Worm (Caenorhabditis elegans) whole organism, L1 larva: ENCODE results near the gene lin-3.

Source experiments
- C04F5.9 ChIP-seq: sonication (generic microtip); optimal IDR thresholded peaks from 2 replicates; lab custom pipeline; 2016; ENCODE audit warnings: missing genetic modification characterization, missing compliant biosample characterization
- C16A3.4 ChIP-seq: fragments of 150-350 bp; optimal IDR thresholded peaks from 2 replicates; lab custom pipeline; 2014; ENCODE audit warnings: missing biosample characterization, missing genetic modification characterization
- C34B4.2 ChIP-seq: sonication (generic microtip); optimal IDR thresholded peaks from 2 replicates; lab custom pipeline; 2017; ENCODE audit warnings: mild to moderate bottlenecking, missing genetic modification characterization, missing compliant biosample characterization
- aly-2 ChIP-seq: fragments of 150-350 bp; optimal IDR thresholded peaks from 2 replicates; lab custom pipeline; 2014; ENCODE audit warnings: missing biosample characterization, missing genetic modification characterization
- ama-1 ChIP-seq: fragments of 150-350 bp; optimal IDR thresholded peaks from 2 replicates; lab custom pipeline; 2014
- ceh-82 ChIP-seq, 3 experiments: fragments of 150-350 bp in 1 of 3; sonication (generic microtip) in 2 of 3; optimal IDR thresholded peaks; 2 replicates each; lab custom pipeline; 2014 to 2017; ENCODE audit warnings: missing biosample characterization in 3 of 3, missing genetic modification characterization in 3 of 3
- dpl-1 ChIP-seq, 3 experiments: fragments of 150-350 bp in 2 of 3; sonication (generic microtip) in 1 of 3; optimal IDR thresholded peaks; 2 replicates each; lab custom pipeline; 2014 to 2017; ENCODE audit warnings: missing biosample characterization in 3 of 3, missing genetic modification characterization in 3 of 3, missing genetic modification reagents in 3 of 3
- dsc-1 ChIP-seq: sonication (generic microtip); optimal IDR thresholded peaks from 2 replicates; lab custom pipeline; 2016; ENCODE audit warnings: mild to moderate bottlenecking, missing genetic modification characterization, missing compliant biosample characterization
- efl-1 ChIP-seq, 4 experiments: fragments of 150-350 bp; optimal IDR thresholded peaks in 3 of 4; peaks in 1 of 4; 1 replicate in 1 of 4; 2 replicates in 3 of 4; lab custom pipeline; 2014; ENCODE audit warnings: missing biosample characterization in 2 of 4, missing genetic modification characterization in 2 of 4, missing genetic modification reagents in 2 of 4
- egl-27 ChIP-seq, 2 experiments: fragments of 150-350 bp in 1 of 2; sonication (generic microtip); optimal IDR thresholded peaks; 3 replicates each; lab custom pipeline; 2017 to 2018; ENCODE audit warnings: missing biosample characterization in 2 of 2, missing genetic modification characterization in 2 of 2, missing genetic modification reagents in 2 of 2
- elt-2 ChIP-seq: sonication (generic microtip); optimal IDR thresholded peaks from 2 replicates; lab custom pipeline; 2016; ENCODE audit warnings: missing genetic modification characterization, mild to moderate bottlenecking, inconsistent platforms, missing compliant biosample characterization, missing genetic modification reagents
- ets-5 ChIP-seq: fragments of 200-800 bp; sonication (Bioruptor generic); IDR thresholded peaks from 2 replicates; pipeline ENCODE4 v1.3.6; 2022; ENCODE audit warnings: missing genetic modification characterization, missing compliant biosample characterization
- fkh-8 ChIP-seq: sonication (generic microtip); optimal IDR thresholded peaks from 2 replicates; lab custom pipeline; 2016; ENCODE audit warnings: mild to moderate bottlenecking, missing genetic modification characterization, missing compliant biosample characterization
- fos-1 ChIP-seq: fragments of 150-350 bp; optimal IDR thresholded peaks from 2 replicates; lab custom pipeline; 2014; ENCODE audit warnings: missing biosample characterization, missing genetic modification characterization
- grh-1 ChIP-seq: fragments of 200-800 bp; sonication (Bioruptor generic); IDR thresholded peaks from 2 replicates; pipeline ENCODE4 v1.3.6; 2022; ENCODE audit warnings: missing genetic modification reagents, missing genetic modification characterization, missing compliant biosample characterization
- hlh-17 ChIP-seq: fragments of 200-800 bp; sonication (Bioruptor generic); optimal IDR thresholded peaks from 2 replicates; lab custom pipeline; 2018; ENCODE audit warnings: missing genetic modification characterization, mild to moderate bottlenecking, missing compliant biosample characterization, moderate library complexity, borderline replicate concordance
- hlh-4 ChIP-seq: sonication (generic microtip); optimal IDR thresholded peaks from 2 replicates; lab custom pipeline; 2016; ENCODE audit warnings: mild to moderate bottlenecking, missing genetic modification characterization, missing compliant biosample characterization
- isw-1 ChIP-seq: fragments of 200-800 bp; sonication (Bioruptor generic); IDR thresholded peaks from 2 replicates; pipeline ENCODE4 v1.3.6; 2022; ENCODE audit warnings: missing genetic modification characterization, missing compliant biosample characterization
- jun-1 ChIP-seq: fragments of 150-350 bp; optimal IDR thresholded peaks from 2 replicates; lab custom pipeline; 2014; ENCODE audit warnings: missing biosample characterization, missing genetic modification reagents, missing genetic modification characterization
- lin-13 ChIP-seq: fragments of 150-350 bp; optimal IDR thresholded peaks from 2 replicates; lab custom pipeline; 2014; ENCODE audit warnings: missing biosample characterization, missing genetic modification reagents, missing genetic modification characterization
- lin-14 ChIP-seq: fragments of 200-800 bp; sonication (Bioruptor generic); optimal IDR thresholded peaks from 2 replicates; lab custom pipeline; 2018; ENCODE audit warnings: mild to moderate bottlenecking, missing genetic modification characterization, moderate library complexity, missing compliant biosample characterization
- lin-35 ChIP-seq, 2 experiments: fragments of 150-350 bp; optimal IDR thresholded peaks; 2 replicates each; lab custom pipeline; 2014; ENCODE audit warnings: missing biosample characterization in 2 of 2, missing genetic modification characterization in 2 of 2, missing genetic modification reagents in 2 of 2
- lin-39 ChIP-seq: fragments of 150-350 bp; optimal IDR thresholded peaks from 2 replicates; lab custom pipeline; 2014; ENCODE audit warnings: missing biosample characterization, missing genetic modification reagents, missing genetic modification characterization
- lir-3 ChIP-seq: sonication (generic microtip); optimal IDR thresholded peaks from 2 replicates; lab custom pipeline; 2016; ENCODE audit warnings: mild to moderate bottlenecking, missing genetic modification characterization, moderate library complexity, missing compliant biosample characterization; ENCODE audit not compliant: poor library complexity
- lsy-2 ChIP-seq, 2 experiments: fragments of 150-350 bp; optimal IDR thresholded peaks; 2 replicates each; lab custom pipeline; 2014; ENCODE audit warnings: missing biosample characterization in 2 of 2, missing genetic modification characterization in 2 of 2
- mdl-1 ChIP-seq, 2 experiments: fragments of 150-350 bp; optimal IDR thresholded peaks; 2 replicates each; lab custom pipeline; 2014 to 2017; ENCODE audit warnings: missing biosample characterization in 2 of 2, missing genetic modification characterization in 2 of 2, inconsistent platforms in 1 of 2
- mep-1 ChIP-seq: fragments of 150-350 bp; optimal IDR thresholded peaks from 2 replicates; lab custom pipeline; 2014; ENCODE audit warnings: missing biosample characterization, missing genetic modification characterization
- nhr-11 ChIP-seq: fragments of 150-350 bp; optimal IDR thresholded peaks from 2 replicates; lab custom pipeline; 2014; ENCODE audit warnings: missing biosample characterization, missing genetic modification characterization
- nhr-19 ChIP-seq: fragments of 200-800 bp; sonication (Bioruptor generic); conservative IDR thresholded peaks from 2 replicates; pipeline ENCODE4 v1.3.6; 2022; ENCODE audit warnings: missing genetic modification characterization, missing compliant biosample characterization
- nhr-20 ChIP-seq: sonication (generic microtip); optimal IDR thresholded peaks from 2 replicates; lab custom pipeline; 2016; ENCODE audit warnings: mild to moderate bottlenecking, missing genetic modification characterization, missing compliant biosample characterization
- nhr-28 ChIP-seq: fragments of 150-350 bp; optimal IDR thresholded peaks from 2 replicates; lab custom pipeline; 2014; ENCODE audit warnings: missing biosample characterization, missing genetic modification characterization
- nhr-47 ChIP-seq: sonication (generic microtip); optimal IDR thresholded peaks from 2 replicates; lab custom pipeline; 2016; ENCODE audit warnings: mild to moderate bottlenecking, missing genetic modification characterization, moderate library complexity, missing compliant biosample characterization
- nhr-71 ChIP-seq: sonication (generic microtip); optimal IDR thresholded peaks from 2 replicates; lab custom pipeline; 2016; ENCODE audit warnings: mild to moderate bottlenecking, missing genetic modification characterization, moderate library complexity, missing compliant biosample characterization
- nhr-84 ChIP-seq: sonication (generic microtip); optimal IDR thresholded peaks from 2 replicates; lab custom pipeline; 2017; ENCODE audit warnings: missing biosample characterization, missing genetic modification characterization
- nhr-85 ChIP-seq: sonication (generic microtip); peaks from one replicate; lab custom pipeline; 2016; ENCODE audit warnings: missing genetic modification characterization, inconsistent platforms, missing compliant biosample characterization
- rnt-1 ChIP-seq: sonication (generic microtip); optimal IDR thresholded peaks from 2 replicates; lab custom pipeline; 2016; ENCODE audit warnings: mild to moderate bottlenecking, missing genetic modification characterization, moderate library complexity, missing compliant biosample characterization
- skn-1 ChIP-seq: fragments of 150-350 bp; optimal IDR thresholded peaks from 2 replicates; lab custom pipeline; 2014; ENCODE audit warnings: missing biosample characterization, missing genetic modification characterization
- snu-23 ChIP-seq: sonication (generic microtip); optimal IDR thresholded peaks from 2 replicates; lab custom pipeline; 2016; ENCODE audit warnings: missing genetic modification characterization, missing compliant biosample characterization
- swsn-7 ChIP-seq: sonication (generic microtip); optimal IDR thresholded peaks from 2 replicates; lab custom pipeline; 2016; ENCODE audit warnings: missing genetic modification characterization, missing compliant biosample characterization
- tbx-2 ChIP-seq: sonication (generic microtip); optimal IDR thresholded peaks from 2 replicates; lab custom pipeline; 2016; ENCODE audit warnings: missing genetic modification characterization, missing compliant biosample characterization
- tlp-1 ChIP-seq: fragments of 150-350 bp; optimal IDR thresholded peaks from 2 replicates; lab custom pipeline; 2014; ENCODE audit warnings: missing biosample characterization, missing genetic modification characterization
- unc-130 ChIP-seq: fragments of 150-350 bp; optimal IDR thresholded peaks from 2 replicates; lab custom pipeline; 2017; ENCODE audit warnings: missing biosample characterization, missing genetic modification characterization, inconsistent platforms
- unc-62 ChIP-seq: fragments of 150-350 bp; optimal IDR thresholded peaks from 2 replicates; lab custom pipeline; 2014; ENCODE audit warnings: missing biosample characterization, missing genetic modification reagents, missing genetic modification characterization
- xbp-1 ChIP-seq: sonication (generic microtip); optimal IDR thresholded peaks from 2 replicates; lab custom pipeline; 2016; ENCODE audit warnings: missing genetic modification characterization, missing compliant biosample characterization
- ztf-4 ChIP-seq: fragments of 150-350 bp; optimal IDR thresholded peaks from 2 replicates; lab custom pipeline; 2014; ENCODE audit warnings: missing biosample characterization, missing genetic modification characterization

The lin-3 gene

ce11 chrIV:11063962-11064361 lies 9.9 kb downstream of the lin-3 start, which contains the start of gene ttr-16:
ttr-16 (minus strand) TSS chrIV:11064137.
- no peak for TF ChIP-seq isw-1
- TF ChIP-seq swsn-7 (tag; lab: Kevin White, UChicago) = peak; percentile 43
- TF ChIP-seq efl-1 (optimal IDR thresholded peaks at IDR 0.05; lab: Kevin White, UChicago) = peak in 1 of 2 experiments; percentile 10
- no peak for TF ChIP-seq efl-1 (GFP tag; optimal IDR thresholded peaks at IDR 0.05 in 1 of 2; lab: Kevin White, UChicago)
- no peak for TF ChIP-seq aly-2
- TF ChIP-seq rnt-1 = peak; percentile 85
- peak; percentile 63 for TF ChIP-seq lin-14 (GFP tag; lab: Kevin White, UChicago)
- TF ChIP-seq hlh-17 (GFP tag; lab: Kevin White, UChicago) = no peak
- TF ChIP-seq unc-62 (GFP tag; lab: Kevin White, UChicago) = no peak
- TF ChIP-seq nhr-20 (tag; lab: Kevin White, UChicago) = peak; percentile 11
- TF ChIP-seq nhr-47 (tag; lab: Kevin White, UChicago) = peak; percentile 31
- peak; percentile 80 for TF ChIP-seq nhr-71
- TF ChIP-seq lin-35 (GFP tag; optimal IDR thresholded peaks at IDR 0.05; lab: Kevin White, UChicago) = no peak
- TF ChIP-seq ama-1 (lab: Kevin White, UChicago) = peak; percentile 87
- peak; percentile 51 for TF ChIP-seq nhr-19 (GFP tag; lab: Robert Waterston, UW)
- peak in 1 of 2 experiments; percentile 52 for TF ChIP-seq lsy-2 (tag; optimal IDR thresholded peaks at IDR 0.05; lab: Kevin White, UChicago)
- TF ChIP-seq unc-130 = peak; percentile 42
- peak; percentile 21 for TF ChIP-seq ztf-4 (tag; lab: Kevin White, UChicago)
- TF ChIP-seq lin-39 (tag; lab: Kevin White, UChicago) = peak; percentile 34
- peak; percentile 23 for TF ChIP-seq xbp-1 (tag; lab: Kevin White, UChicago)
- peak in 1 of 2 experiments; percentile 0 for TF ChIP-seq mdl-1 (tag; optimal IDR thresholded peaks at IDR 0.05; lab: Kevin White, UChicago)
- peak; percentile 50 for TF ChIP-seq snu-23 (GFP tag; lab: Kevin White, UChicago)

- TF ChIP-seq lin-14 (GFP tag; lab: Kevin White, UChicago) = peak; percentile 53
- TF ChIP-seq dsc-1 (tag; lab: Kevin White, UChicago) = no peak
- peak; percentile 17 for TF ChIP-seq snu-23 (GFP tag; lab: Kevin White, UChicago)
- no peak for TF ChIP-seq elt-2 (tag; lab: Kevin White, UChicago)
- peak; percentile 58 for TF ChIP-seq nhr-71
- TF ChIP-seq nhr-19 (GFP tag; lab: Robert Waterston, UW) = peak; percentile 36
- TF ChIP-seq C34B4.2 (tag; lab: Kevin White, UChicago) = no peak
- no peak for TF ChIP-seq hlh-4 (tag; lab: Kevin White, UChicago)
- no peak for TF ChIP-seq nhr-47 (tag; lab: Kevin White, UChicago)
- no peak for TF ChIP-seq ceh-82 (tag; optimal IDR thresholded peaks at IDR 0.05; lab: Kevin White, UChicago)
- peak; percentile 50 for TF ChIP-seq lin-39 (tag; lab: Kevin White, UChicago)
- TF ChIP-seq lsy-2 (tag; optimal IDR thresholded peaks at IDR 0.05; lab: Kevin White, UChicago) = peak; percentile 12 to 45
- no peak for TF ChIP-seq tlp-1
- peak; percentile 55 for TF ChIP-seq rnt-1
These were observed 12.9 kb downstream of the lin-3 start, which contains the start of gene ttr-17 for ce11 chrIV:11067003-11067402. ttr-17 (minus strand) TSS chrIV:11067026.

- no peak for TF ChIP-seq fkh-8 (tag; lab: Kevin White, UChicago)
- TF ChIP-seq elt-2 (tag; lab: Kevin White, UChicago) = no peak
- TF ChIP-seq ets-5 (GFP tag; lab: Robert Waterston, UW) = no peak
- TF ChIP-seq xbp-1 (tag; lab: Kevin White, UChicago) = peak; percentile 35
- peak; percentile 60 for TF ChIP-seq lir-3 (tag; lab: Kevin White, UChicago)
- no peak for TF ChIP-seq nhr-28 (tag; lab: Kevin White, UChicago)
- TF ChIP-seq mep-1 = peak; percentile 8
- TF ChIP-seq lsy-2 (tag; optimal IDR thresholded peaks at IDR 0.05; lab: Kevin White, UChicago) = peak; percentile 78 to 87
- TF ChIP-seq unc-130 = peak; percentile 42
- TF ChIP-seq fos-1 (tag; lab: Kevin White, UChicago) = peak; percentile 33
- TF ChIP-seq dpl-1 (GFP tag; optimal IDR thresholded peaks at IDR 0.05; lab: Kevin White, UChicago) = peak in 1 of 3 experiments; percentile 3
- TF ChIP-seq swsn-7 (tag; lab: Kevin White, UChicago) = peak; percentile 51
- no peak for TF ChIP-seq nhr-84 (tag; lab: Kevin White, UChicago)
- peak; percentile 18 for TF ChIP-seq C04F5.9 (tag; lab: Kevin White, UChicago)
- peak; percentile 61 for TF ChIP-seq unc-62 (GFP tag; lab: Kevin White, UChicago)
- peak; percentile 57 for TF ChIP-seq tbx-2 (tag; lab: Kevin White, UChicago)
- TF ChIP-seq nhr-11 (tag; lab: Kevin White, UChicago) = peak; percentile 83
- no peak for TF ChIP-seq grh-1 (GFP tag; lab: Robert Waterston, UW)
- peak; percentile 96 for TF ChIP-seq nhr-71
- TF ChIP-seq nhr-85 (tag; lab: Kevin White, UChicago) = peak; percentile 39
- TF ChIP-seq C16A3.4 = peak; percentile 27
- no peak for TF ChIP-seq skn-1 (tag; lab: Kevin White, UChicago)
- TF ChIP-seq egl-27 (tag; optimal IDR thresholded peaks at IDR 0.05; lab: Kevin White, UChicago) = no peak
- peak in 1 of 2 experiments; percentile 0 for TF ChIP-seq mdl-1 (tag; optimal IDR thresholded peaks at IDR 0.05; lab: Kevin White, UChicago)
- no peak for TF ChIP-seq jun-1 (tag; lab: Kevin White, UChicago)
- TF ChIP-seq rnt-1 = peak; percentile 82
- peak; percentile 64 for TF ChIP-seq snu-23 (GFP tag; lab: Kevin White, UChicago)
- peak; percentile 53 for TF ChIP-seq nhr-47 (tag; lab: Kevin White, UChicago)
- peak; percentile 88 for TF ChIP-seq nhr-19 (GFP tag; lab: Robert Waterston, UW)
- TF ChIP-seq lin-13 = peak; percentile 46
These were observed 14.2 kb downstream of the lin-3 start for ce11 chrIV:11068314-11068713.
